Fruit fly (Drosophila melanogaster) whole organism, embryonic: ENCODE measurements around the gene Sec10.

Experiments used
- Ada2b ChIP-seq: fragments of 200-800 bp; sonication (Bioruptor generic); IDR thresholded peaks from 2 replicates; pipeline ENCODE4 v1.3.6; 2022; ENCODE audit warnings: missing biosample characterization, missing genetic modification characterization
- Asciz ChIP-seq: fragments of 200-800 bp; sonication (Bioruptor generic); optimal IDR thresholded peaks from 2 replicates; lab custom pipeline; 2017; ENCODE audit warnings: missing biosample characterization, mild to moderate bottlenecking, missing genetic modification characterization, missing genetic modification reagents
- Atf-2 ChIP-seq: fragments of 200-800 bp; sonication (Bioruptor generic); optimal IDR thresholded peaks from 2 replicates; lab custom pipeline; 2016; ENCODE audit warnings: missing biosample characterization, missing genetic modification characterization
- CG10147 ChIP-seq: fragments of 200-800 bp; sonication (Bioruptor generic); optimal IDR thresholded peaks from 2 replicates; lab custom pipeline; 2019; ENCODE audit warnings: missing biosample characterization, mild to moderate bottlenecking, missing genetic modification characterization, moderate library complexity
- CG10543 ChIP-seq: fragments of 200-800 bp; sonication (Bioruptor generic); optimal IDR thresholded peaks from 3 replicates; lab custom pipeline; 2017; ENCODE audit warnings: missing biosample characterization, mild to moderate bottlenecking, missing genetic modification characterization, moderate library complexity
- CG11695 ChIP-seq: fragments of 200-800 bp; sonication (Bioruptor generic); IDR thresholded peaks from 3 replicates; pipeline ENCODE4 v1.3.6; 2022; ENCODE audit warnings: missing biosample characterization, missing genetic modification characterization
- CG12104 ChIP-seq: fragments of 200-800 bp; sonication (Bioruptor generic); optimal IDR thresholded peaks from 3 replicates; lab custom pipeline; 2016; ENCODE audit warnings: missing biosample characterization, missing genetic modification characterization
- CG12769 ChIP-seq: fragments of 200-800 bp; sonication (Bioruptor generic); optimal IDR thresholded peaks from 2 replicates; lab custom pipeline; 2019; ENCODE audit warnings: missing biosample characterization, mild to moderate bottlenecking, missing genetic modification characterization, moderate library complexity
- CG12942 ChIP-seq: fragments of 200-800 bp; sonication (Bioruptor generic); optimal IDR thresholded peaks from 3 replicates; lab custom pipeline; 2016; ENCODE audit warnings: missing biosample characterization, missing genetic modification characterization
- CG13624 ChIP-seq: fragments of 200-800 bp; sonication (Bioruptor generic); optimal IDR thresholded peaks from 2 replicates; lab custom pipeline; 2016; ENCODE audit warnings: missing biosample characterization, missing genetic modification characterization
- CG16813 ChIP-seq: fragments of 200-800 bp; sonication (Bioruptor generic); IDR thresholded peaks from 3 replicates; pipeline ENCODE4 v1.3.6; 2022; ENCODE audit warnings: missing biosample characterization, missing genetic modification characterization; ENCODE audit not compliant: partially characterized antibody
- CG17568 ChIP-seq: fragments of 200-800 bp; sonication (Bioruptor generic); optimal IDR thresholded peaks from 2 replicates; lab custom pipeline; 2018; ENCODE audit warnings: missing biosample characterization, mild to moderate bottlenecking, missing genetic modification characterization, moderate library complexity
- CG2116 ChIP-seq: fragments of 200-800 bp; sonication (Bioruptor generic); optimal IDR thresholded peaks from 3 replicates; lab custom pipeline; 2018; ENCODE audit warnings: missing biosample characterization, mild to moderate bottlenecking, missing genetic modification characterization
- CG2120 ChIP-seq: fragments of 200-800 bp; sonication (Bioruptor generic); optimal IDR thresholded peaks from 3 replicates; lab custom pipeline; 2016; ENCODE audit warnings: missing biosample characterization, missing genetic modification characterization
- CG3163 ChIP-seq: fragments of 200-800 bp; sonication (Bioruptor generic); optimal IDR thresholded peaks from 3 replicates; lab custom pipeline; 2016; ENCODE audit warnings: missing biosample characterization, missing genetic modification characterization
- CG3281 ChIP-seq: fragments of 200-800 bp; sonication (Bioruptor generic); optimal IDR thresholded peaks from 3 replicates; lab custom pipeline; 2017; ENCODE audit warnings: missing biosample characterization, mild to moderate bottlenecking, missing genetic modification characterization
- CG4328 ChIP-seq: fragments of 200-800 bp; sonication (Bioruptor generic); optimal IDR thresholded peaks from 3 replicates; lab custom pipeline; 2017; ENCODE audit warnings: missing biosample characterization, missing genetic modification reagents, missing genetic modification characterization
- CG4360 ChIP-seq: fragments of 200-800 bp; sonication (Bioruptor generic); IDR thresholded peaks from 2 replicates; pipeline ENCODE4 v1.3.6; 2022; ENCODE audit warnings: missing biosample characterization, missing genetic modification characterization
- CG4404 ChIP-seq: fragments of 200-800 bp; sonication (Bioruptor generic); IDR thresholded peaks from 2 replicates; pipeline ENCODE4 v1.3.6; 2022; ENCODE audit warnings: missing biosample characterization, missing genetic modification characterization
- CG6254 ChIP-seq: fragments of 200-800 bp; sonication (Bioruptor generic); optimal IDR thresholded peaks from 3 replicates; lab custom pipeline; 2017; ENCODE audit warnings: mild to moderate bottlenecking, missing biosample characterization, missing genetic modification reagents, missing genetic modification characterization
- CG8944 ChIP-seq: fragments of 200-800 bp; sonication (Bioruptor generic); optimal IDR thresholded peaks from 3 replicates; lab custom pipeline; 2016; ENCODE audit warnings: missing biosample characterization, missing genetic modification characterization
- CHES-1-like ChIP-seq: fragments of 200-800 bp; sonication (Bioruptor generic); optimal IDR thresholded peaks from 2 replicates; lab custom pipeline; 2016; ENCODE audit warnings: missing biosample characterization, missing genetic modification characterization
- CkIIα-i1 ChIP-seq: fragments of 200-800 bp; sonication (Bioruptor generic); IDR thresholded peaks from 2 replicates; pipeline ENCODE4 v1.3.6; 2022; ENCODE audit warnings: missing biosample characterization, missing genetic modification characterization
- Dip3 ChIP-seq: fragments of 200-800 bp; sonication (Bioruptor generic); optimal IDR thresholded peaks from 3 replicates; lab custom pipeline; 2016; ENCODE audit warnings: missing biosample characterization, missing genetic modification characterization
- E2f1 ChIP-seq: fragments of 200-800 bp; sonication (Bioruptor generic); IDR thresholded peaks from 2 replicates; pipeline ENCODE4 v1.3.6; 2022; ENCODE audit warnings: missing biosample characterization, missing genetic modification characterization
- Gug ChIP-seq: fragments of 200-800 bp; sonication (Bioruptor generic); IDR thresholded peaks from 4 replicates; pipeline ENCODE4 v1.3.6; 2022; ENCODE audit warnings: missing biosample characterization, missing genetic modification characterization
- H2.0 ChIP-seq: fragments of 200-800 bp; sonication (Bioruptor generic); IDR thresholded peaks from 2 replicates; pipeline ENCODE4 v1.3.6; 2022; ENCODE audit warnings: missing biosample characterization, missing genetic modification characterization
- Meics ChIP-seq: fragments of 200-800 bp; sonication (Bioruptor generic); optimal IDR thresholded peaks from 2 replicates; lab custom pipeline; 2017; ENCODE audit warnings: missing biosample characterization, mild to moderate bottlenecking, missing genetic modification characterization
- NC2α ChIP-seq: fragments of 200-800 bp; sonication (Bioruptor generic); optimal IDR thresholded peaks from 2 replicates; lab custom pipeline; 2016; ENCODE audit warnings: missing biosample characterization, missing genetic modification characterization
- NFAT ChIP-seq: fragments of 200-800 bp; sonication (Bioruptor generic); IDR thresholded peaks from 2 replicates; pipeline ENCODE4 v1.3.6; 2022; ENCODE audit warnings: missing biosample characterization, missing genetic modification characterization
- Nf-YC ChIP-seq: fragments of 200-800 bp; optimal IDR thresholded peaks from 3 replicates; lab custom pipeline; 2019; ENCODE audit warnings: missing biosample characterization, mild to moderate bottlenecking, missing genetic modification characterization, moderate library complexity
- PHDP ChIP-seq: fragments of 200-800 bp; sonication (Bioruptor generic); optimal IDR thresholded peaks from 3 replicates; lab custom pipeline; 2018; ENCODE audit warnings: missing biosample characterization, mild to moderate bottlenecking, missing genetic modification characterization, moderate library complexity
- Sox100B ChIP-seq: fragments of 200-800 bp; sonication (Bioruptor generic); optimal IDR thresholded peaks from 3 replicates; lab custom pipeline; 2018; ENCODE audit warnings: missing biosample characterization, mild to moderate bottlenecking, missing genetic modification characterization
- Usf ChIP-seq: fragments of 200-800 bp; sonication (Bioruptor generic); optimal IDR thresholded peaks from 2 replicates; lab custom pipeline; 2017; ENCODE audit warnings: missing genotype, missing biosample characterization, missing genetic modification characterization
- Xrp1 ChIP-seq: fragments of 200-800 bp; sonication (Bioruptor generic); IDR thresholded peaks from 2 replicates; pipeline ENCODE4 v1.3.6; 2022; ENCODE audit warnings: missing biosample characterization, missing genetic modification characterization
- bcd ChIP-seq: fragments of 200-800 bp; sonication (Bioruptor generic); optimal IDR thresholded peaks from 2 replicates; lab custom pipeline; 2017; ENCODE audit warnings: missing biosample characterization, mild to moderate bottlenecking, missing genetic modification characterization
- dati ChIP-seq: fragments of 200-800 bp; sonication (Bioruptor generic); IDR thresholded peaks from 2 replicates; pipeline ENCODE4 v1.3.6; 2022; ENCODE audit warnings: missing biosample characterization, missing genetic modification characterization
- dm ChIP-seq: fragments of 200-800 bp; sonication (Bioruptor generic); optimal IDR thresholded peaks from 3 replicates; lab custom pipeline; 2016; ENCODE audit warnings: missing biosample characterization, missing genetic modification characterization
- fd3F ChIP-seq: fragments of 200-800 bp; sonication (Bioruptor generic); optimal IDR thresholded peaks from 2 replicates; lab custom pipeline; 2018; ENCODE audit warnings: missing biosample characterization, mild to moderate bottlenecking, missing genetic modification characterization, moderate library complexity
- fd96Cb ChIP-seq: fragments of 200-800 bp; sonication (Bioruptor generic); optimal IDR thresholded peaks from 2 replicates; lab custom pipeline; 2018; ENCODE audit warnings: missing biosample characterization, mild to moderate bottlenecking, missing genetic modification characterization, moderate library complexity
- fu2 ChIP-seq: fragments of 200-800 bp; sonication (Bioruptor generic); optimal IDR thresholded peaks from 2 replicates; lab custom pipeline; 2016; ENCODE audit warnings: missing biosample characterization, missing genetic modification characterization
- grn ChIP-seq: fragments of 200-800 bp; sonication (Bioruptor generic); optimal IDR thresholded peaks from 3 replicates; lab custom pipeline; 2017; ENCODE audit warnings: missing biosample characterization, missing genetic modification characterization
- kah ChIP-seq: fragments of 200-800 bp; sonication (Bioruptor generic); optimal IDR thresholded peaks from 2 replicates; lab custom pipeline; 2018; ENCODE audit warnings: missing biosample characterization, mild to moderate bottlenecking, missing genetic modification characterization
- knrl ChIP-seq: fragments of 200-800 bp; sonication (Bioruptor generic); IDR thresholded peaks from 3 replicates; pipeline ENCODE4 v1.3.6; 2022; ENCODE audit warnings: missing biosample characterization, missing genetic modification characterization; ENCODE audit not compliant: partially characterized antibody
- nerfin-2 ChIP-seq: fragments of 200-800 bp; sonication (Bioruptor generic); IDR thresholded peaks from 2 replicates; pipeline ENCODE4 v1.3.6; 2022; ENCODE audit warnings: missing biosample characterization, missing genetic modification characterization; ENCODE audit not compliant: partially characterized antibody
- org-1 ChIP-seq: fragments of 200-800 bp; sonication (Bioruptor generic); optimal IDR thresholded peaks from 2 replicates; lab custom pipeline; 2017; ENCODE audit warnings: missing biosample characterization, missing genetic modification characterization
- pho ChIP-seq: fragments of 200-800 bp; sonication (Bioruptor generic); optimal IDR thresholded peaks from 2 replicates; lab custom pipeline; 2016; ENCODE audit warnings: missing biosample characterization, missing genetic modification characterization
- slp2 ChIP-seq: fragments of 200-800 bp; sonication (Bioruptor generic); optimal IDR thresholded peaks from 2 replicates; lab custom pipeline; 2016; ENCODE audit warnings: missing biosample characterization, missing genetic modification characterization
- vvl ChIP-seq: fragments of 200-800 bp; sonication (Bioruptor generic); IDR thresholded peaks from 2 replicates; pipeline ENCODE4 v1.3.6; 2022; ENCODE audit warnings: missing biosample characterization, missing genetic modification characterization
- yki ChIP-seq: fragments of >200 bp; optimal IDR thresholded peaks from 3 replicates; lab custom pipeline; 2018

Gene Sec10

dm6 chr3R:24112320-24113069, 22.1 kb upstream of the Sec10 start, which contains the start of gene CG13605 (continued):
- TF ChIP-seq CG3281 (GFP tag; lab: Kevin White, UChicago): peak; percentile 84
- TF ChIP-seq knrl: no peak; the same call in 2 of the 3 replicates
- peak; percentile 91 for TF ChIP-seq vvl
- TF ChIP-seq CG2120 (GFP tag; lab: Kevin White, UChicago): peak; percentile 84
- TF ChIP-seq CG8944 (GFP tag; lab: Kevin White, UChicago): peak; percentile 0
- peak; percentile 67 for TF ChIP-seq CG16813
- peak; percentile 42 for TF ChIP-seq CG10543 (GFP tag; lab: Kevin White, UChicago)
- TF ChIP-seq CG12769: no peak
- no peak for TF ChIP-seq fu2 (GFP tag; lab: Kevin White, UChicago)
- peak; percentile 71 for TF ChIP-seq Asciz (GFP tag; lab: Kevin White, UChicago)
- peak; percentile 55 for TF ChIP-seq CG13624 (GFP tag; lab: Kevin White, UChicago)
- TF ChIP-seq dm (GFP tag; lab: Kevin White, UChicago): no peak
- TF ChIP-seq yki (lab: Kevin White, UChicago): no peak
- TF ChIP-seq H2.0: peak; percentile 63
- peak; percentile 37; the same call in 1 of the 2 replicates for TF ChIP-seq E2f1
- TF ChIP-seq CG11695 (GFP tag; lab: Robert Waterston, UW): peak; percentile 81
- peak; percentile 77 for TF ChIP-seq CG6254 (GFP tag; lab: Kevin White, UChicago)
- TF ChIP-seq CG17568 (GFP tag; lab: Kevin White, UChicago): peak; percentile 79
- peak; percentile 66 for TF ChIP-seq Ada2b
- TF ChIP-seq fd96Cb (tag; lab: Kevin White, UChicago): peak; percentile 70
- peak; percentile 48 for TF ChIP-seq Dip3 (GFP tag; lab: Kevin White, UChicago)
- TF ChIP-seq CkIIα-i1: no peak
- TF ChIP-seq CG10147: peak; percentile 79
- peak; percentile 76 for TF ChIP-seq Xrp1 (GFP tag; lab: Robert Waterston, UW)
- TF ChIP-seq Usf (GFP tag; lab: Kevin White, UChicago): peak; percentile 38
- TF ChIP-seq CHES-1-like (GFP tag; lab: Kevin White, UChicago): peak; percentile 8
- peak; percentile 58 for TF ChIP-seq CG4328 (GFP tag; lab: Kevin White, UChicago)
- TF ChIP-seq slp2 (GFP tag; lab: Kevin White, UChicago): no peak
- peak; percentile 71 for TF ChIP-seq fd3F (GFP tag; lab: Kevin White, UChicago)
- TF ChIP-seq NC2α (GFP tag; lab: Kevin White, UChicago): no peak
- no peak for TF ChIP-seq nerfin-2
- peak; percentile 37 for TF ChIP-seq CG3163
- TF ChIP-seq CG12942: peak; percentile 62
- TF ChIP-seq Gug (GFP tag; lab: Robert Waterston, UW): peak; percentile 61; the same call in 2 of the 4 replicates
- TF ChIP-seq Atf-2: no peak
- no peak for TF ChIP-seq CG4360 (GFP tag; lab: Robert Waterston, UW)
- TF ChIP-seq Sox100B (GFP tag; lab: Kevin White, UChicago): peak; percentile 71
- peak; percentile 93 for TF ChIP-seq Meics (GFP tag; lab: Kevin White, UChicago)
- peak; percentile 58 for TF ChIP-seq org-1 (GFP tag; lab: Kevin White, UChicago)
- peak; percentile 85 for TF ChIP-seq PHDP
- TF ChIP-seq CG12104 (GFP tag; lab: Kevin White, UChicago): peak; percentile 40
- TF ChIP-seq CG4404 (GFP tag; lab: Robert Waterston, UW): no peak
- peak; percentile 89 for TF ChIP-seq NFAT (GFP tag; lab: Robert Waterston, UW)
- TF ChIP-seq kah (GFP tag; lab: Kevin White, UChicago): peak; percentile 38
- TF ChIP-seq dati (GFP tag; lab: Robert Waterston, UW): 0 out of 2 replicates have a peak, but pooled peaks have one; percentile 42
- TF ChIP-seq bcd: peak; percentile 70
- no peak for TF ChIP-seq grn (GFP tag; lab: Kevin White, UChicago)
- TF ChIP-seq pho: no peak
- TF ChIP-seq Nf-YC: peak; percentile 55
- TF ChIP-seq CG2116 (GFP tag; lab: Kevin White, UChicago): peak; percentile 54
